Fruit fly (Drosophila melanogaster) whole organism, embryonic: ENCODE data around the gene brm.
A peak's percentile ranks its signal among the peaks of the same experiment; 100 is the strongest.

Experiments used
- ATbp ChIP-seq: fragments of 200-800 bp; sonication (Bioruptor generic); optimal IDR thresholded peaks from 2 replicates; lab custom pipeline; 2017; ENCODE audit warnings: missing biosample characterization, mild to moderate bottlenecking, missing genetic modification characterization, missing genetic modification reagents
- CG10147 ChIP-seq: fragments of 200-800 bp; sonication (Bioruptor generic); optimal IDR thresholded peaks from 2 replicates; lab custom pipeline; 2019; ENCODE audit warnings: missing biosample characterization, mild to moderate bottlenecking, missing genetic modification characterization, moderate library complexity
- CG10209 ChIP-seq: fragments of 200-800 bp; sonication (Bioruptor generic); optimal IDR thresholded peaks from 3 replicates; lab custom pipeline; 2017; ENCODE audit warnings: missing biosample characterization, mild to moderate bottlenecking, missing genetic modification characterization, missing genetic modification reagents
- CG1233 ChIP-seq: fragments of 200-800 bp; sonication (Bioruptor generic); optimal IDR thresholded peaks from 4 replicates; lab custom pipeline; 2018; ENCODE audit warnings: missing biosample characterization, mild to moderate bottlenecking, missing genetic modification characterization
- CG13296 ChIP-seq: fragments of 200-800 bp; sonication (Bioruptor generic); optimal IDR thresholded peaks from 3 replicates; lab custom pipeline; 2018; ENCODE audit warnings: missing biosample characterization, mild to moderate bottlenecking, missing genetic modification characterization
- CG13424 ChIP-seq: fragments of 200-800 bp; sonication (Bioruptor generic); optimal IDR thresholded peaks from 2 replicates; lab custom pipeline; 2019; ENCODE audit warnings: missing biosample characterization, mild to moderate bottlenecking, missing genetic modification characterization, moderate library complexity
- CG14014 ChIP-seq: fragments of 200-800 bp; sonication (Bioruptor generic); IDR thresholded peaks from 2 replicates; pipeline ENCODE4 v1.3.6; 2022; ENCODE audit warnings: missing biosample characterization, missing genetic modification characterization
- CG14710 ChIP-seq: fragments of 200-800 bp; sonication (Bioruptor generic); optimal IDR thresholded peaks from 3 replicates; lab custom pipeline; 2019; ENCODE audit warnings: missing biosample characterization, mild to moderate bottlenecking, missing genetic modification characterization, moderate library complexity
- CG15269 ChIP-seq: fragments of 200-800 bp; sonication (Bioruptor generic); optimal IDR thresholded peaks from 2 replicates; lab custom pipeline; 2018; ENCODE audit warnings: missing biosample characterization, mild to moderate bottlenecking, missing genetic modification characterization, moderate library complexity
- CG17361 ChIP-seq: fragments of 200-800 bp; sonication (Bioruptor generic); IDR thresholded peaks from 3 replicates; pipeline ENCODE4 v1.3.6; 2022; ENCODE audit warnings: missing biosample characterization, missing genetic modification characterization
- CG2199 ChIP-seq: fragments of 200-800 bp; sonication (Bioruptor generic); IDR thresholded peaks from 3 replicates; pipeline ENCODE4 v1.3.6; 2022; ENCODE audit warnings: missing biosample characterization, missing genetic modification characterization
- CG31224 ChIP-seq: fragments of 200-800 bp; sonication (Bioruptor generic); IDR thresholded peaks from 2 replicates; pipeline ENCODE4 v1.3.6; 2022; ENCODE audit warnings: missing biosample characterization, missing genetic modification characterization
- CG32772 ChIP-seq: fragments of 200-800 bp; sonication (Bioruptor generic); IDR thresholded peaks from 2 replicates; pipeline ENCODE4 v1.3.6; 2022; ENCODE audit warnings: missing biosample characterization, missing genetic modification characterization
- CG4424 ChIP-seq: fragments of 200-800 bp; sonication (Bioruptor generic); optimal IDR thresholded peaks from 3 replicates; lab custom pipeline; 2016; ENCODE audit warnings: missing biosample characterization, missing genetic modification characterization
- CG5180 ChIP-seq: fragments of 200-800 bp; sonication (Bioruptor generic); optimal IDR thresholded peaks from 3 replicates; lab custom pipeline; 2017; ENCODE audit warnings: missing biosample characterization, missing genetic modification characterization, mild to moderate bottlenecking, moderate library complexity, missing genetic modification reagents
- CG6272 ChIP-seq: fragments of 200-800 bp; sonication (Bioruptor generic); IDR thresholded peaks from 2 replicates; pipeline ENCODE4 v1.3.6; 2022; ENCODE audit warnings: missing biosample characterization, missing genetic modification characterization
- CG6689 ChIP-seq: fragments of 200-800 bp; sonication (Bioruptor generic); IDR thresholded peaks from 2 replicates; pipeline ENCODE4 v1.3.6; 2022; ENCODE audit warnings: missing biosample characterization, missing genetic modification characterization
- CG7839 ChIP-seq: fragments of 200-800 bp; sonication (Bioruptor generic); optimal IDR thresholded peaks from 3 replicates; lab custom pipeline; 2018; ENCODE audit warnings: missing biosample characterization, mild to moderate bottlenecking, missing genetic modification characterization, moderate library complexity
- CG8765 ChIP-seq: fragments of 200-800 bp; sonication (Bioruptor generic); IDR thresholded peaks from 2 replicates; pipeline ENCODE4 v1.3.6; 2022; ENCODE audit warnings: missing biosample characterization, missing genetic modification characterization
- CG8944 ChIP-seq: fragments of 200-800 bp; sonication (Bioruptor generic); optimal IDR thresholded peaks from 3 replicates; lab custom pipeline; 2016; ENCODE audit warnings: missing biosample characterization, missing genetic modification characterization
- D19A ChIP-seq: fragments of 200-800 bp; optimal IDR thresholded peaks from 3 replicates; lab custom pipeline; 2019; ENCODE audit warnings: missing biosample characterization, mild to moderate bottlenecking, missing genetic modification characterization, moderate library complexity
- D19B ChIP-seq: fragments of 200-800 bp; sonication (Bioruptor generic); optimal IDR thresholded peaks from 2 replicates; lab custom pipeline; 2017; ENCODE audit warnings: missing biosample characterization, mild to moderate bottlenecking, missing genetic modification characterization
- Dfd ChIP-seq, 2 experiments: fragments of >200 bp; optimal IDR thresholded peaks; 2 replicates each; lab custom pipeline; 2017; ENCODE audit warnings: missing biosample characterization in 2 of 2, missing genetic modification characterization in 2 of 2
- Dll ChIP-seq: fragments of 200-800 bp; sonication (Bioruptor generic); IDR thresholded peaks from 4 replicates; pipeline ENCODE4 v1.3.6; 2022; ENCODE audit warnings: missing biosample characterization, missing genetic modification characterization; ENCODE audit not compliant: partially characterized antibody
- Dp ChIP-seq: fragments of 200-800 bp; sonication (Bioruptor generic); optimal IDR thresholded peaks from 2 replicates; lab custom pipeline; 2018; ENCODE audit warnings: missing biosample characterization, mild to moderate bottlenecking, missing genetic modification characterization, moderate library complexity
- E2f1 ChIP-seq: fragments of 200-800 bp; sonication (Bioruptor generic); IDR thresholded peaks from 2 replicates; pipeline ENCODE4 v1.3.6; 2022; ENCODE audit warnings: missing biosample characterization, missing genetic modification characterization
- ERR ChIP-seq: fragments of 200-800 bp; sonication (Bioruptor generic); optimal IDR thresholded peaks from 2 replicates; lab custom pipeline; 2016; ENCODE audit warnings: missing biosample characterization, missing genetic modification characterization
- Hand ChIP-seq: fragments of 200-800 bp; sonication (Bioruptor generic); optimal IDR thresholded peaks from 2 replicates; lab custom pipeline; 2017; ENCODE audit warnings: mild to moderate bottlenecking, missing biosample characterization, missing genetic modification reagents, missing genetic modification characterization
- Hr78 ChIP-seq, 2 experiments: fragments of 200-800 bp in 1 of 2; fragments of >200 bp in 1 of 2; sonication (Bioruptor generic) in 1 of 2; optimal IDR thresholded peaks; 2 replicates each; lab custom pipeline; 2017 to 2019; ENCODE audit warnings: missing biosample characterization in 2 of 2, missing genetic modification characterization in 2 of 2, mild to moderate bottlenecking in 1 of 2, moderate library complexity in 1 of 2
- MTF-1 ChIP-seq: fragments of 200-800 bp; sonication (Bioruptor generic); optimal IDR thresholded peaks from 2 replicates; lab custom pipeline; 2018; ENCODE audit warnings: missing biosample characterization, mild to moderate bottlenecking, missing genetic modification characterization, borderline replicate concordance
- NK7.1 ChIP-seq: fragments of 200-800 bp; sonication (Bioruptor generic); optimal IDR thresholded peaks from 3 replicates; lab custom pipeline; 2016; ENCODE audit warnings: missing biosample characterization, missing genetic modification characterization
- Usf ChIP-seq: fragments of 200-800 bp; sonication (Bioruptor generic); optimal IDR thresholded peaks from 2 replicates; lab custom pipeline; 2017; ENCODE audit warnings: missing genotype, missing biosample characterization, missing genetic modification characterization
- al ChIP-seq: fragments of 200-800 bp; sonication (Bioruptor generic); IDR thresholded peaks from 2 replicates; pipeline ENCODE4 v1.3.6; 2022; ENCODE audit warnings: missing biosample characterization, missing genetic modification characterization
- exex ChIP-seq: fragments of 200-800 bp; sonication (Bioruptor generic); optimal IDR thresholded peaks from 4 replicates; lab custom pipeline; 2018; ENCODE audit warnings: missing biosample characterization, mild to moderate bottlenecking, missing genetic modification characterization, moderate library complexity
- gsb ChIP-seq: fragments of 200-800 bp; sonication (Bioruptor generic); IDR thresholded peaks from 2 replicates; pipeline ENCODE4 v1.3.6; 2022; ENCODE audit warnings: missing biosample characterization, missing genetic modification characterization
- lilli ChIP-seq: fragments of 200-800 bp; sonication (Bioruptor generic); optimal IDR thresholded peaks from 3 replicates; lab custom pipeline; 2016; ENCODE audit warnings: missing biosample characterization, missing genetic modification characterization
- mam ChIP-seq: fragments of 200-800 bp; sonication (Bioruptor generic); optimal IDR thresholded peaks from 3 replicates; lab custom pipeline; 2016; ENCODE audit warnings: missing biosample characterization, missing genetic modification characterization
- nmo ChIP-seq: fragments of 200-800 bp; sonication (Bioruptor generic); optimal IDR thresholded peaks from 2 replicates; lab custom pipeline; 2018; ENCODE audit warnings: missing biosample characterization, mild to moderate bottlenecking, missing genetic modification characterization, moderate library complexity
- pfk ChIP-seq: fragments of 200-800 bp; sonication (Bioruptor generic); optimal IDR thresholded peaks from 2 replicates; lab custom pipeline; 2018; ENCODE audit warnings: missing biosample characterization, mild to moderate bottlenecking, missing genetic modification characterization, moderate library complexity
- prd ChIP-seq, 3 experiments: fragments of >200 bp in 2 of 3; fragments of 200-800 bp in 1 of 3; sonication (Bioruptor generic) in 1 of 3; optimal IDR thresholded peaks in 2 of 3; IDR thresholded peaks in 1 of 3; 2 replicates in 2 of 3; 3 replicates in 1 of 3; pipeline versions ENCODE4 v1.3.6 to Lab custom; 2017 to 2022; ENCODE audit warnings: missing biosample characterization in 1 of 3, missing genetic modification characterization in 1 of 3
- psq ChIP-seq: fragments of 200-800 bp; sonication (Bioruptor generic); optimal IDR thresholded peaks from 2 replicates; lab custom pipeline; 2017; ENCODE audit warnings: missing biosample characterization, missing genetic modification characterization
- sens ChIP-seq: fragments of 200-800 bp; sonication (Bioruptor generic); peaks from one replicate; lab custom pipeline; 2016; ENCODE audit warnings: missing biosample characterization, missing genetic modification characterization
- sima ChIP-seq: fragments of 200-800 bp; sonication (Bioruptor generic); optimal IDR thresholded peaks from 2 replicates; lab custom pipeline; 2016; ENCODE audit warnings: missing biosample characterization, missing genetic modification characterization
- slbo ChIP-seq: fragments of 200-800 bp; sonication (Bioruptor generic); IDR thresholded peaks from 2 replicates; pipeline ENCODE4 v1.3.6; 2022; ENCODE audit warnings: missing biosample characterization, missing genetic modification characterization
- so ChIP-seq: fragments of 200-800 bp; sonication (Bioruptor generic); IDR thresholded peaks from 3 replicates; pipeline ENCODE4 v1.3.6; 2022; ENCODE audit warnings: missing biosample characterization, missing genetic modification characterization
- tio ChIP-seq: fragments of 200-800 bp; sonication (Bioruptor generic); optimal IDR thresholded peaks from 2 replicates; lab custom pipeline; 2017; ENCODE audit warnings: missing biosample characterization, missing genetic modification characterization, inconsistent platforms
- unpg ChIP-seq: fragments of 200-800 bp; sonication (Bioruptor generic); optimal IDR thresholded peaks from 3 replicates; lab custom pipeline; 2018; ENCODE audit warnings: missing biosample characterization, mild to moderate bottlenecking, missing genetic modification characterization, moderate library complexity
- vvl ChIP-seq: fragments of 200-800 bp; sonication (Bioruptor generic); IDR thresholded peaks from 2 replicates; pipeline ENCODE4 v1.3.6; 2022; ENCODE audit warnings: missing biosample characterization, missing genetic modification characterization

brm gene

dm6 chr3L:15999358-16000005, 16.8 kb upstream of the brm start (continued):
- TF ChIP-seq CG4424 (GFP tag; lab: Kevin White, UChicago) = peak; percentile 12
- 0 out of 2 replicates have a peak, but pooled peaks have one; percentile 10 for TF ChIP-seq CG6689 (GFP tag; lab: Robert Waterston, UW)
- TF ChIP-seq pfk (GFP tag; lab: Kevin White, UChicago) = peak; percentile 35
- peak; percentile 11 for TF ChIP-seq CG14710 (tag; lab: Kevin White, UChicago)
- TF ChIP-seq D19A (tag; lab: Kevin White, UChicago) = peak; percentile 27
- no peak for TF ChIP-seq gsb (GFP tag; lab: Robert Waterston, UW)
- TF ChIP-seq al (GFP tag; lab: Robert Waterston, UW) = no peak
- TF ChIP-seq CG8944 (GFP tag; lab: Kevin White, UChicago) = no peak
- TF ChIP-seq Dp = no peak
- TF ChIP-seq prd (optimal IDR thresholded peaks at IDR 0.05; lab: Kevin White, UChicago) = no peak
- peak; percentile 68; the same call in 1 of the 3 replicates for TF ChIP-seq prd (GFP tag; IDR thresholded peaks at IDR 0.05; lab: Robert Waterston, UW)
- 0 out of 3 replicates have a peak, but pooled peaks have one; percentile 24 for TF ChIP-seq CG2199 (GFP tag; lab: Robert Waterston, UW)
- peak; percentile 44; the same call in 1 of the 3 replicates for TF ChIP-seq CG17361 (GFP tag; lab: Robert Waterston, UW)
- peak; percentile 55 for TF ChIP-seq E2f1 (GFP tag; lab: Robert Waterston, UW)
- TF ChIP-seq CG13424 = peak; percentile 24
- TF ChIP-seq CG10209 = peak; percentile 61
- TF ChIP-seq NK7.1 (GFP tag; lab: Kevin White, UChicago) = no peak
- no peak for TF ChIP-seq sima
- TF ChIP-seq CG15269 (tag; lab: Kevin White, UChicago) = peak; percentile 71
- TF ChIP-seq so (GFP tag; lab: Robert Waterston, UW) = peak; percentile 61; the same call in 2 of the 3 replicates
- TF ChIP-seq CG1233 (GFP tag; lab: Kevin White, UChicago) = peak; percentile 53
- TF ChIP-seq Hr78 (GFP tag; optimal IDR thresholded peaks at IDR 0.05; lab: Kevin White, UChicago) = peak in 1 of 2 experiments; percentile 41
- peak; percentile 55 for TF ChIP-seq CG7839 (tag; lab: Kevin White, UChicago)
- TF ChIP-seq vvl (GFP tag; lab: Robert Waterston, UW) = peak; percentile 55; the same call in 1 of the 2 replicates
- no peak for TF ChIP-seq Usf (GFP tag; lab: Kevin White, UChicago)
- TF ChIP-seq mam = peak; percentile 3
- peak; percentile 65 for TF ChIP-seq CG14014 (GFP tag; lab: Robert Waterston, UW)
- no peak for TF ChIP-seq CG8765 (GFP tag; lab: Robert Waterston, UW)
- peak; percentile 24 for TF ChIP-seq CG5180 (GFP tag; lab: Kevin White, UChicago)
- peak; percentile 1 for TF ChIP-seq psq (GFP tag; lab: Kevin White, UChicago)
- peak; percentile 29 for TF ChIP-seq tio (GFP tag; lab: Kevin White, UChicago)
- TF ChIP-seq ERR = no peak
- TF ChIP-seq CG32772 (GFP tag; lab: Robert Waterston, UW) = peak; percentile 45
- no peak for TF ChIP-seq MTF-1
- TF ChIP-seq ATbp (GFP tag; lab: Kevin White, UChicago) = peak; percentile 31
- peak; percentile 46 for TF ChIP-seq CG10147 (GFP tag; lab: Kevin White, UChicago)
- no peak for TF ChIP-seq CG6272 (GFP tag; lab: Robert Waterston, UW)
- no peak for TF ChIP-seq Dll (GFP tag; lab: Robert Waterston, UW)
- peak; percentile 18 for TF ChIP-seq D19B
- peak; percentile 5 for TF ChIP-seq lilli (GFP tag; lab: Kevin White, UChicago)
- TF ChIP-seq CG31224 (GFP tag; lab: Robert Waterston, UW) = peak; percentile 49; the same call in 1 of the 2 replicates
- TF ChIP-seq unpg (GFP tag; lab: Kevin White, UChicago) = peak; percentile 59
- peak; percentile 68 for TF ChIP-seq CG13296 (GFP tag; lab: Kevin White, UChicago)
- TF ChIP-seq Hand (GFP tag; lab: Kevin White, UChicago) = no peak
- TF ChIP-seq sens (GFP tag; lab: Kevin White, UChicago) = peak; percentile 82
- TF ChIP-seq slbo = peak; percentile 79
- TF ChIP-seq Dfd (GFP tag; optimal IDR thresholded peaks at IDR 0.05; lab: Kevin White, UChicago) = no peak
- no peak for TF ChIP-seq nmo
- TF ChIP-seq exex = peak; percentile 97
